Worm (Caenorhabditis elegans): Measurements from ENCODE around the gene nhr-11.

- TF ChIP-seq pax-1 (tag; optimal IDR thresholded peaks at IDR 0.05) (no peak), syd-9 (tag; optimal IDR thresholded peaks at IDR 0.05) (no peak), F13H6.1 (tag; optimal IDR thresholded peaks at IDR 0.05) (no peak), ceh-19 (GFP tag; optimal IDR thresholded peaks at IDR 0.05) (no peak)
Observed at ce11 chrIV:9045252-9045651, 24.6 kb upstream of the nhr-11 start, which contains the start of gene Y73F4A.1.

All from whole organism, late embryonic.